Fruit fly (Drosophila melanogaster) whole organism, pupa: ENCODE data around the gene Nca.

Source experiments
- CG12605 ChIP-seq: fragments of 200-800 bp; sonication (Bioruptor generic); IDR thresholded peaks from 2 replicates; pipeline ENCODE4 v1.3.6; 2022; ENCODE audit warnings: missing biosample characterization, missing genetic modification characterization
- CG15710 ChIP-seq: fragments of 200-800 bp; sonication (Bioruptor generic); optimal IDR thresholded peaks from 2 replicates; lab custom pipeline; 2018; ENCODE audit warnings: missing biosample characterization, mild to moderate bottlenecking, missing genetic modification characterization, moderate library complexity
- CG17806 ChIP-seq: fragments of 200-800 bp; sonication (Bioruptor generic); optimal IDR thresholded peaks from 2 replicates; lab custom pipeline; 2018; ENCODE audit warnings: missing biosample characterization, mild to moderate bottlenecking, missing genetic modification characterization, moderate library complexity
- CG34367 ChIP-seq: fragments of 200-800 bp; sonication (Bioruptor generic); optimal IDR thresholded peaks from 2 replicates; lab custom pipeline; 2018; ENCODE audit warnings: missing biosample characterization, mild to moderate bottlenecking, missing genetic modification characterization
- CG4496 ChIP-seq: fragments of 200-800 bp; sonication (Bioruptor generic); IDR thresholded peaks from 3 replicates; pipeline ENCODE4 v1.3.6; 2022; ENCODE audit warnings: missing biosample characterization, missing genetic modification characterization
- CG8159 ChIP-seq: fragments of 200-800 bp; sonication (Bioruptor generic); optimal IDR thresholded peaks from 3 replicates; lab custom pipeline; 2018; ENCODE audit warnings: missing biosample characterization, mild to moderate bottlenecking, missing genetic modification characterization, moderate library complexity
- EcR ChIP-seq: fragments of 200-800 bp; sonication (Bioruptor generic); optimal IDR thresholded peaks from 3 replicates; lab custom pipeline; 2019; ENCODE audit warnings: missing biosample characterization, missing genetic modification characterization, mild to moderate bottlenecking, moderate library complexity, missing genetic modification reagents
- Ets98B ChIP-seq: fragments of 200-800 bp; sonication (Bioruptor generic); IDR thresholded peaks from 2 replicates; pipeline ENCODE4 v1.3.6; 2022; ENCODE audit warnings: missing biosample characterization, missing genetic modification characterization
- fd96Ca ChIP-seq: fragments of 200-800 bp; sonication (Bioruptor generic); IDR thresholded peaks from 3 replicates; pipeline ENCODE4 v1.3.6; 2022; ENCODE audit warnings: missing biosample characterization, missing genetic modification characterization

- TF ChIP-seq CG15710 (tag; lab: Kevin White, UChicago) = no peak
- TF ChIP-seq fd96Ca (GFP tag; lab: Robert Waterston, UW) = no peak
- no peak for TF ChIP-seq CG12605
- no peak for TF ChIP-seq EcR
- TF ChIP-seq CG17806 (tag; lab: Kevin White, UChicago) = no peak
- TF ChIP-seq CG34367 = no peak
- no peak for TF ChIP-seq Ets98B
- no peak for TF ChIP-seq CG8159 (tag; lab: Kevin White, UChicago)
- no peak for TF ChIP-seq CG4496 (GFP tag; lab: Robert Waterston, UW)
Measured at dm6 chr3L:19981385-19981784, 10.3 kb upstream of the Nca start, which contains the start of gene CG17732.
